Fruit fly (Drosophila melanogaster): ENCODE measurements around the gene bru1.

DNA sequence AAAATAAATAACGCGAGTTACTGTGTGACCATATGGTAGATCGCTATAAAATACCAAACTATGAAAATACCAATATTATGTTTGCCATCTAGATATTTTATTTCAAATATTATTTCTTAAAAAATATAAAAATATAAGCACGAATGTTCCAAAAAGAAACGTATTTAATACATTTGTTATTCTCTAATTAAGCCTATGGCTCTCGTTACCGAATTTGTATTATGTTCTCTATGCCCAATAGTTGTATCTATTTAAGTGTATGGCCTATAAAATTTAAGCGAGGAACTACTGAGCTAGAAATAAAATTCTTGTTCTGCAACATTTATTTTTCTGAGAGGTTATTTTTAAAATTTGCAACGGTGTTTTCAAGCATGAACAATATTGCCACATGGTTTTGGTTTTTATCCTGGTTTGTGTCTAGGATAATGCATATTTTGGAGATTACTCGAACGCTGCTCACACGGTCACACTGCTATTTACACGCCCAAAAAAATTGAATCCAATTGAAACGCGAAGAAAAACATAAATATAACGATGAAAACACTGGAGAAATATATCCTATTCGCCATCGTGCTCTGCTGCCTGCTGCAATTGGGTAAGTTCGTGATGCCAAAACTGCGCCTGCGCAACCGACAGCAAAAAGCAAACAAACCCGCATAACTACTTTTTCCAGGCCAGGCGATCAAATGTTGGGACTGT, 2.1 kb upstream of the bru1 start, which contains the start of the genes CG6583 and crok:
- TF ChIP-seq CG5204 (GFP tag; optimal IDR thresholded peaks at IDR 0.05) (no peak), CG7101 (tag; optimal IDR thresholded peaks at IDR 0.05) (no peak), Crg-1 (GFP tag; optimal IDR thresholded peaks at IDR 0.05) (no peak), Mnt (GFP tag; optimal IDR thresholded peaks at IDR 0.05) (no peak), toe (GFP tag; optimal IDR thresholded peaks at IDR 0.05) (no peak), kay (GFP tag; ENCODE audit: borderline replicate concordance) (no peak), cnc (optimal IDR thresholded peaks at IDR 0.05) (no peak), Clk (GFP tag; optimal IDR thresholded peaks at IDR 0.05) (no peak), ovo (GFP tag; optimal IDR thresholded peaks at IDR 0.05) (no peak), CG33017 (tag; optimal IDR thresholded peaks at IDR 0.05) (no peak), Hr96 (GFP tag; optimal IDR thresholded peaks at IDR 0.05) (no peak), CG7045 (GFP tag; optimal IDR thresholded peaks at IDR 0.05) (no peak), CG12768 (GFP tag; optimal IDR thresholded peaks at IDR 0.05) (no peak), CG11617 (GFP tag; optimal IDR thresholded peaks at IDR 0.05) (no peak)
